Worm (Caenorhabditis elegans): ENCODE data around the gene mec-15.

The mec-15 gene

DNA sequence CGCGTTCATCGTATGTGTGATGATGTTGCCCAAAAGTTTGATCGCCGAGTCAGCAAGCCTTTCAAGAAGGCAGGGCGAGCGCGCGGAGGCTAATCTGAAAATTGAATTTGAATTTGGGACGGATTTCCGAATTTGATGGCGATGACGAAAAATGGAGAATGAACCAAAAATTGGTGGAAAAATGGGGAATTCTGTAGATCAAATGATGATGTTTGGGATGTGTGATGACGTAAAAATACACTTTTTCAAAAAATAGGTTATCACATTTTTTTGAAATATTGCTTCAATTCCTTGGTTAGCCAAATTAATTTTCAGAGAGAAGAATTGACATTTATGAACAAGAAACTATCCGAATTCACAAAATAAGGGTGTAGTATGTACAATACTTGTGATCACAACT lies 40.1 kb upstream of the mec-15 start, which contains the start of gene ZK971.1:
Gene ZK971.1, minus strand, starts transcription at position 101 of the 400 bp plus-strand sequence.
- TF ChIP-seq pha-4 (tag; optimal IDR thresholded peaks at IDR 0.05) (no peak), rnt-1 (tag; optimal IDR thresholded peaks at IDR 0.05) (no peak), T23F11.4 (GFP tag; optimal IDR thresholded peaks at IDR 0.05) (no peak), unc-42 (tag; optimal IDR thresholded peaks at IDR 0.05) (peak; percentile 19), ceh-31 (tag; optimal IDR thresholded peaks at IDR 0.05) (no peak)

- TF ChIP-seq hlh-15 (tag; optimal IDR thresholded peaks at IDR 0.05) (no peak), madf-2 (tag; optimal IDR thresholded peaks at IDR 0.05) (no peak)
These were observed 31.6 kb upstream of the mec-15 start, which contains the start of gene F54B3.4 for ce11 chrII:10271093-10271492. Gene F54B3.4 (minus strand): TSS chrII:10271193.

ce11 chrII:10270052-10270451 lies 30.6 kb upstream of the mec-15 start, which contains the start of gene F54B3.2:
Gene F54B3.2 (minus strand): TSS chrII:10270152.
- TF ChIP-seq ceh-22 (tag; optimal IDR thresholded peaks at IDR 0.05) = no peak
- no peak for TF ChIP-seq hlh-15 (tag; optimal IDR thresholded peaks at IDR 0.05)
- TF ChIP-seq ceh-18 (tag; optimal IDR thresholded peaks at IDR 0.05) = no peak
- no peak for TF ChIP-seq fax-1 (tag; optimal IDR thresholded peaks at IDR 0.05)
- TF ChIP-seq che-1 (tag; optimal IDR thresholded peaks at IDR 0.05) = no peak
- no peak for TF ChIP-seq nfya-1 (tag; optimal IDR thresholded peaks at IDR 0.05)
- TF ChIP-seq mec-3 (tag; optimal IDR thresholded peaks at IDR 0.05; ENCODE audit: borderline replicate concordance) = no peak
- no peak for TF ChIP-seq unc-55 (GFP tag; optimal IDR thresholded peaks at IDR 0.05)
- no peak for TF ChIP-seq ceh-19 (GFP tag; optimal IDR thresholded peaks at IDR 0.05)
- TF ChIP-seq sox-2 (GFP tag; IDR thresholded peaks at IDR 0.05) = no peak

ce11 chrII:10261261-10261660 lies 21.8 kb upstream of the mec-15 start:
- no peak for TF ChIP-seq pqm-1 (tag; optimal IDR thresholded peaks at IDR 0.05)
- TF ChIP-seq ceh-24 (tag; optimal IDR thresholded peaks at IDR 0.05) = no peak
- no peak for TF ChIP-seq ceh-2 (tag; optimal IDR thresholded peaks at IDR 0.05)
- no peak for TF ChIP-seq rnt-1 (tag; optimal IDR thresholded peaks at IDR 0.05)
- TF ChIP-seq ref-2 (tag; optimal IDR thresholded peaks at IDR 0.05) = no peak
- TF ChIP-seq che-1 (tag; optimal IDR thresholded peaks at IDR 0.05) = no peak
- no peak for TF ChIP-seq madf-2 (tag; optimal IDR thresholded peaks at IDR 0.05)
- TF ChIP-seq odd-2 (tag; optimal IDR thresholded peaks at IDR 0.05) = no peak
- no peak for TF ChIP-seq T23F11.4 (GFP tag; optimal IDR thresholded peaks at IDR 0.05)
- no peak for TF ChIP-seq K02D7.2 (tag; optimal IDR thresholded peaks at IDR 0.05)
- no peak for TF ChIP-seq ceh-19 (GFP tag; optimal IDR thresholded peaks at IDR 0.05)
- no peak for TF ChIP-seq ttx-3 (tag; optimal IDR thresholded peaks at IDR 0.05)
- no peak for TF ChIP-seq nhr-232 (tag; optimal IDR thresholded peaks at IDR 0.05)

DNA sequence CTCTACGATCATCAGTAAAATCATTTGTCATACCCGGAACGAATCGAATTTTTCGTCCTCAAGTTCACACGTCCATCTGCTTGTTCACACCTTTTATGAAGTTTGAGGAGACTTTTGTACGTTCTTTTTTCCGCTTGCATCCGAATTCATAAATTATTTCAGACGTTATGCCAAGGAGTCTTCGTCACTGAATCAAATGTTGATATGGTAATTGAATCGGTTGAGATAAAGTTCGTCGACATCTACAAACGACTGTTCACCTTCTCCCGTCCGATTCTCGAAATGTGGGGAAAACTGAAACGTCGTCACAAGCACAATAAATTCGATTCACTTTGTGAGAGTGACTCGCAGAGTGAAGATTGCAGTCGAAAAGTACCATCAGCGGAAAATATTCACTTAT lies 12.6 kb upstream of the mec-15 start:
- TF ChIP-seq pat-9 (tag; optimal IDR thresholded peaks at IDR 0.05) (no peak), ets-4 (tag; optimal IDR thresholded peaks at IDR 0.05) (no peak), ceh-45 (GFP tag; IDR thresholded peaks at IDR 0.05) (no peak), ceh-24 (tag; optimal IDR thresholded peaks at IDR 0.05) (no peak), C38D4.7 (GFP tag; optimal IDR thresholded peaks at IDR 0.05) (no peak), ceh-22 (tag; optimal IDR thresholded peaks at IDR 0.05) (no peak), nhr-232 (tag; optimal IDR thresholded peaks at IDR 0.05) (no peak), sdc-2 (tag; optimal IDR thresholded peaks at IDR 0.05) (no peak), ttx-3 (tag; optimal IDR thresholded peaks at IDR 0.05) (no peak), odd-2 (tag; optimal IDR thresholded peaks at IDR 0.05) (no peak), nhr-11 (tag; optimal IDR thresholded peaks at IDR 0.05) (no peak), C08G9.2 (tag; optimal IDR thresholded peaks at IDR 0.05) (no peak), F13H6.1 (tag; optimal IDR thresholded peaks at IDR 0.05) (no peak), ceh-9 (tag; optimal IDR thresholded peaks at IDR 0.05) (no peak)

- TF ChIP-seq ceh-9 (tag; optimal IDR thresholded peaks at IDR 0.05) = no peak
- no peak for TF ChIP-seq hlh-15 (tag; optimal IDR thresholded peaks at IDR 0.05)
- no peak for TF ChIP-seq hlh-30 (tag; optimal IDR thresholded peaks at IDR 0.05; ENCODE audit: insufficient read depth)
- TF ChIP-seq ceh-31 (tag; optimal IDR thresholded peaks at IDR 0.05) = no peak
- TF ChIP-seq F13H6.1 (tag; optimal IDR thresholded peaks at IDR 0.05) = no peak
- no peak for TF ChIP-seq ceh-24 (tag; optimal IDR thresholded peaks at IDR 0.05)
- TF ChIP-seq ttx-3 (tag; optimal IDR thresholded peaks at IDR 0.05) = no peak
- no peak for TF ChIP-seq pha-2 (tag; optimal IDR thresholded peaks at IDR 0.05)
- TF ChIP-seq unc-55 (GFP tag; optimal IDR thresholded peaks at IDR 0.05) = no peak
- no peak for TF ChIP-seq nhr-232 (tag; optimal IDR thresholded peaks at IDR 0.05)
- TF ChIP-seq nfya-1 (tag; optimal IDR thresholded peaks at IDR 0.05) = no peak
- no peak for TF ChIP-seq K09A11.1 (tag; optimal IDR thresholded peaks at IDR 0.05; ENCODE audit: insufficient read depth)
- TF ChIP-seq pag-3 (tag; optimal IDR thresholded peaks at IDR 0.05; ENCODE audit: borderline replicate concordance) = no peak
- no peak for TF ChIP-seq pha-4 (tag; optimal IDR thresholded peaks at IDR 0.05)
- no peak for TF ChIP-seq sdc-2 (tag; optimal IDR thresholded peaks at IDR 0.05)
- TF ChIP-seq ceh-18 (tag; optimal IDR thresholded peaks at IDR 0.05) = no peak
- no peak for TF ChIP-seq tbx-2 (tag; optimal IDR thresholded peaks at IDR 0.05)
- TF ChIP-seq rnt-1 (tag; optimal IDR thresholded peaks at IDR 0.05) = no peak
- no peak for TF ChIP-seq dmd-4 (tag; optimal IDR thresholded peaks at IDR 0.05; ENCODE audit: borderline replicate concordance)
These were observed 11.5 kb upstream of the mec-15 start, which contains the start of gene F54B3.1 for ce11 chrII:10250966-10251365. Gene F54B3.1 (plus strand): TSS chrII:10251266.

Data from whole organism, late embryonic.